Worm (Caenorhabditis elegans): ENCODE measurements around the gene ceh-76.

- TF ChIP-seq ama-1 (optimal IDR thresholded peaks at IDR 0.05) (no peak), ceh-9 (tag; optimal IDR thresholded peaks at IDR 0.05) (no peak), ceh-14 (tag; optimal IDR thresholded peaks at IDR 0.05) (no peak), tbx-2 (tag; optimal IDR thresholded peaks at IDR 0.05) (no peak), dmd-4 (tag; optimal IDR thresholded peaks at IDR 0.05; ENCODE audit: borderline replicate concordance) (no peak), hlh-8 (tag; optimal IDR thresholded peaks at IDR 0.05) (no peak), hlh-6 (tag; optimal IDR thresholded peaks at IDR 0.05) (no peak), sdc-2 (tag; optimal IDR thresholded peaks at IDR 0.05) (no peak), pha-4 (tag; optimal IDR thresholded peaks at IDR 0.05) (no peak), unc-86 (tag; optimal IDR thresholded peaks at IDR 0.05) (no peak), C38D4.7 (GFP tag; optimal IDR thresholded peaks at IDR 0.05) (no peak), nfya-1 (tag; optimal IDR thresholded peaks at IDR 0.05) (no peak), pag-3 (tag; optimal IDR thresholded peaks at IDR 0.05; ENCODE audit: borderline replicate concordance) (no peak), K02D7.2 (tag; optimal IDR thresholded peaks at IDR 0.05) (no peak)
These were observed 24.4 kb upstream of the ceh-76 start for ce11 chrV:8018919-8019318.

Measured in whole organism, late embryonic.